Worm (Caenorhabditis elegans): ENCODE measurements around the gene mxl-3.

The mxl-3 gene

DNA sequence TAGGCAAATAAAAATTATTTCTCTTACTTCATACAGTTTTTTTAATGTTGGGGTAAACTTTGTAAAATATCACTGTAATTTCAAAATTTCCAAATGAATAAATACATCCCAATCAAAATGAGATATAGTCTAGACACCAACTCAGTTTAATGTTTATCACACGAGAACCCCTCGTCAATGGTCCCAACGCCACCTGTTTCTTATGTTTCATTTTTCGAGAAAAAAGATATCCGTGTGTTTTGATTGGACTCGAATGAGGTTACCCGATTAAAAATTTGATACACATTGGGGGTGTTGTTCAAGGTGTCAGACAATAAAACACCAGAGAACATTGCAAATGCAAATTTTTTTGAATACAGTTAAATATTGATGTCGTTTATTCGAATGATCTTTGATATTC, 33.1 kb downstream of the mxl-3 start:
- TF ChIP-seq elt-3 (tag; optimal IDR thresholded peaks at IDR 0.05) (no peak), Y55F3AM.14 (GFP tag; optimal IDR thresholded peaks at IDR 0.05) (no peak), unc-62 (GFP tag; optimal IDR thresholded peaks at IDR 0.05) (no peak), mab-5 (tag; optimal IDR thresholded peaks at IDR 0.05) (no peak), peb-1 (tag; optimal IDR thresholded peaks at IDR 0.05) (no peak), nhr-77 (tag; optimal IDR thresholded peaks at IDR 0.05) (no peak), lsy-2 (tag; optimal IDR thresholded peaks at IDR 0.05) (peak in 1 of 2 experiments; percentile 23), snpc-4 (tag; optimal IDR thresholded peaks at IDR 0.05) (no peak), nhr-129 (tag; optimal IDR thresholded peaks at IDR 0.05) (peak; percentile 2), sma-9 (GFP tag; optimal IDR thresholded peaks at IDR 0.05) (no peak), sma-9 (tag; optimal IDR thresholded peaks at IDR 0.05) (no peak), ztf-1 (GFP tag; conservative IDR thresholded peaks at IDR 0.05) (no peak), nhr-23 (tag; optimal IDR thresholded peaks at IDR 0.05) (no peak), ztf-11 (tag; optimal IDR thresholded peaks at IDR 0.05) (no peak), C34F6.9 (tag; optimal IDR thresholded peaks at IDR 0.05) (no peak)

DNA sequence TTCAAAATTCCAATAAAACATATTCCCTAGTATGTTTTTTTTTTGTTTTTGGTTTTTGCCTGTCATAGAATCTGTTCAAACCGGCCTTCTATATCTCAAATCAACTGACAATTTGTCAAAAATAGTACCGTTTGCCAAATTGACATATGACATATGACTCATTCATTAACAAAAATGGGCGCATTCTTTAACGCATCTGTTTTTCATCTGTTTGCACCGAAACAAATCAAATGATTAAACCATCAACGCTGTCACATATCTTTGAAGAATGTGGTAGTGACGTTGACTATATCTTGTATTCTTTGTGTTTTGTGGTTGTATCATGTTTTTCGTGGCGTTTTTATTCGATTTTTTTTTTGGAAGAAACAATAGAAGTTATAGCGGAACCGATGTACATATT, 35.5 kb downstream of the mxl-3 start:
- peak; percentile 33 for TF ChIP-seq nhr-21 (tag; optimal IDR thresholded peaks at IDR 0.05)
- TF ChIP-seq ZK546.5 (tag; optimal IDR thresholded peaks at IDR 0.05) = no peak
- peak; percentile 2 for TF ChIP-seq fos-1 (tag; optimal IDR thresholded peaks at IDR 0.05)
- TF ChIP-seq sma-3 (GFP tag; optimal IDR thresholded peaks at IDR 0.05) = peak; percentile 76
- peak; percentile 77 for TF ChIP-seq nhr-25 (tag; optimal IDR thresholded peaks at IDR 0.05)
- no peak for TF ChIP-seq ama-1 (optimal IDR thresholded peaks at IDR 0.05)
- peak; percentile 23 for TF ChIP-seq mab-5 (tag; optimal IDR thresholded peaks at IDR 0.05)
- TF ChIP-seq sma-9 (GFP tag; optimal IDR thresholded peaks at IDR 0.05) = peak; percentile 59
- no peak for TF ChIP-seq sma-9 (tag; optimal IDR thresholded peaks at IDR 0.05)

ce11 chrX:13311641-13312423, 38.8 kb downstream of the mxl-3 start, which contains the start of gene F46G10.1:
TSS of gene F46G10.1 (minus strand) at chrX:13311755.
- TF ChIP-seq sma-9 (GFP tag; optimal IDR thresholded peaks at IDR 0.05) (peak; percentile 49), sma-9 (tag; optimal IDR thresholded peaks at IDR 0.05) (no peak), fos-1 (tag; optimal IDR thresholded peaks at IDR 0.05) (peak; percentile 86), aly-2 (tag; optimal IDR thresholded peaks at IDR 0.05) (no peak), crh-2 (tag; optimal IDR thresholded peaks at IDR 0.05) (peak; percentile 45)

DNA sequence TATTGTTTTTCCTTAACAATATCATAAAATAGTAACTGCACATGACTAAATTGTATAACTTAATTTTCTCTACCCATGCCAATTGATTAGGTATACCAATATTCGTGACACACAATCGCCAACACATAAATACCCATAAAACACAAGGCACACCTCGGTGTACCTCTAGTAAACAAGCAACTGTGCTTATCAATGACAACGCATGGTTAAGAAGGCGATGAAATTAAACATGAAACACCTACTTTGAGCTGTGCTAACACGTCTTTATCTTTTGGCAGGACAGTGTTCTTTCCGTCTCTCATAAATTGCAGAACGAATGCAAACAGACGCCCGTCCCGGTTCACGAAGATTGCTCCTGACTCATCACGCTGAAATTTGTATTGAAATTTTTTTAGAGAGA, 39.8 kb downstream of the mxl-3 start:
- peak; percentile 21 for TF ChIP-seq F13H6.1 (tag; optimal IDR thresholded peaks at IDR 0.05)
- peak in 1 of 2 experiments; percentile 1 for TF ChIP-seq lsy-2 (tag; optimal IDR thresholded peaks at IDR 0.05)
- no peak for TF ChIP-seq egl-27 (tag; optimal IDR thresholded peaks at IDR 0.05)
- TF ChIP-seq crh-2 (tag; optimal IDR thresholded peaks at IDR 0.05) = peak; percentile 83
- peak; percentile 11 for TF ChIP-seq sma-3 (GFP tag; optimal IDR thresholded peaks at IDR 0.05)
- TF ChIP-seq sma-9 (GFP tag; optimal IDR thresholded peaks at IDR 0.05) = peak; percentile 73
- TF ChIP-seq sma-9 (tag; optimal IDR thresholded peaks at IDR 0.05) = no peak
- peak; percentile 14 for TF ChIP-seq nhr-129 (tag; optimal IDR thresholded peaks at IDR 0.05)
- TF ChIP-seq nhr-23 (tag; optimal IDR thresholded peaks at IDR 0.05) = no peak
- TF ChIP-seq fos-1 (tag; optimal IDR thresholded peaks at IDR 0.05) = peak; percentile 96
- peak; percentile 53 for TF ChIP-seq gmeb-1 (tag; optimal IDR thresholded peaks at IDR 0.05)
- TF ChIP-seq Y55F3AM.14 (GFP tag; optimal IDR thresholded peaks at IDR 0.05) = no peak

DNA sequence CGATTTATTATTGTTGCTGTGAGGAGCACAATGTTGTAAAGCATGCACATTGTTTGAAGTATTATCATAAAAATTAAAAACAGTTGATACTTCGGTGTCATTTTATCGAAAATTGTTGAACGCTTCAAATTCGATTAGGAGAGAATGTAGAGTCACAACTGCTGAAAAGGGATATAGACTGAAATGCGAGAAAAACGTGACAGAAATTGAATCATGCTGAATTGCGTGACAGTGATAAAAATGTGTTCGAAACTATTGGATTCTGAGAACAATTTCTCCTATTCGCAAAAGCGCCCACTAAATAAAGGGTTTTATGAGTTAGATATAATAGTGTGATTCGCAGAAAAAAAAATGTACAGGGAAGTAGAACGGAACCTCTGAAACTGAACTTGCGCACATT, 41.9 kb downstream of the mxl-3 start, which contains the start of gene srxa-8:
Gene srxa-8 (minus strand): TSS at position 101 of the 400 bp plus-strand sequence.
- TF ChIP-seq ztf-4 (tag; optimal IDR thresholded peaks at IDR 0.05) = no peak
- no peak for TF ChIP-seq ceh-82 (tag; optimal IDR thresholded peaks at IDR 0.05)
- no peak for TF ChIP-seq blmp-1 (tag; optimal IDR thresholded peaks at IDR 0.05; ENCODE audit: insufficient read depth)
- TF ChIP-seq Y55F3AM.14 (GFP tag; optimal IDR thresholded peaks at IDR 0.05) = no peak
- no peak for TF ChIP-seq snpc-4 (tag; optimal IDR thresholded peaks at IDR 0.05)
- TF ChIP-seq nhr-25 (tag; optimal IDR thresholded peaks at IDR 0.05) = no peak
- TF ChIP-seq mab-5 (tag; optimal IDR thresholded peaks at IDR 0.05) = no peak
- TF ChIP-seq mdl-1 (tag; optimal IDR thresholded peaks at IDR 0.05) = no peak
- no peak for TF ChIP-seq fos-1 (tag; optimal IDR thresholded peaks at IDR 0.05)

DNA sequence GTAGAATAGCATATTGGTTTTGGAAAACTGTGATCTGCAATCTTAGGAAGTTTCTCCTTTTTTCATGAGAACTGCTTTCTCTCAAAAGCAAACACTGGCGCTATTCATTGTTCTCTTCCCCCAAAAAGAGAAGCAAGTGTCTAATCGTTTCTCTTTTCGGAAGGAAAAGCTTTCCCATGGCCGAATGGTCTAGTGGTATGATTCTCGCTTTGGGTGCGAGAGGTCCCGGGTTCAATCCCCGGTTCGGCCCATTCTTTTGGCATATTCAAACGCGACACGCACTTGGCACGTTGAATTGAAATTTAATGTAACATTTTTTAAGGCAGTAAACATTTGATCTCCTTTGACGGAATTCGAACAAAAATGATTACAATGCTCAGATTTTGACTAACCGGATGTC, 42.8 kb downstream of the mxl-3 start:
- TF ChIP-seq unc-55 (GFP tag; optimal IDR thresholded peaks at IDR 0.05) (peak; percentile 14), sma-3 (GFP tag; optimal IDR thresholded peaks at IDR 0.05) (no peak)
